Fruit fly (Drosophila melanogaster): ENCODE data around the gene CG13727.

dm6 chr3L:17351522-17351921 lies 10.4 kb upstream of the CG13727 start, which contains the start of gene CG7692:
- TF ChIP-seq ro (GFP tag; IDR thresholded peaks at IDR 0.05) (no peak), ttk (GFP tag; IDR thresholded peaks at IDR 0.05) (no peak), Hr51 (GFP tag; optimal IDR thresholded peaks at IDR 0.05) (no peak), CG8281 (tag; optimal IDR thresholded peaks at IDR 0.05) (no peak), H15 (GFP tag; IDR thresholded peaks at IDR 0.05) (no peak), mld (GFP tag; IDR thresholded peaks at IDR 0.05; ENCODE audit: partially characterized antibody) (no peak), usp (GFP tag; optimal IDR thresholded peaks at IDR 0.05) (no peak), ato (GFP tag; IDR thresholded peaks at IDR 0.05; ENCODE audit: partially characterized antibody) (no peak)

Data from whole organism, embryonic.